Worm (Caenorhabditis elegans) whole organism, L2 larva: ENCODE data around the gene srv-28.

Experiments
- C34F6.9 ChIP-seq: fragments of 150-350 bp; optimal IDR thresholded peaks from 2 replicates; lab custom pipeline; 2014; ENCODE audit warnings: missing biosample characterization, missing genetic modification characterization
- F13H6.1 ChIP-seq: sonication (generic microtip); optimal IDR thresholded peaks from 2 replicates; lab custom pipeline; 2016; ENCODE audit warnings: missing genetic modification characterization, missing compliant biosample characterization
- R02D3.7 ChIP-seq: fragments of 150-350 bp; optimal IDR thresholded peaks from 2 replicates; lab custom pipeline; 2014; ENCODE audit warnings: missing biosample characterization, missing genetic modification characterization
- Y55F3AM.14 ChIP-seq: fragments of 200-800 bp; sonication (Bioruptor generic); optimal IDR thresholded peaks from 2 replicates; lab custom pipeline; 2018; ENCODE audit warnings: mild to moderate bottlenecking, missing genetic modification characterization, missing compliant biosample characterization
- alr-1 ChIP-seq: fragments of 150-350 bp; optimal IDR thresholded peaks from 2 replicates; lab custom pipeline; 2014; ENCODE audit warnings: missing biosample characterization, missing genetic modification characterization
- aly-2 ChIP-seq: fragments of 150-350 bp; optimal IDR thresholded peaks from 2 replicates; lab custom pipeline; 2014; ENCODE audit warnings: missing biosample characterization, missing genetic modification characterization
- ama-1 ChIP-seq: fragments of 150-350 bp; optimal IDR thresholded peaks from 2 replicates; lab custom pipeline; 2018; ENCODE audit warnings: inconsistent platforms
- blmp-1 ChIP-seq: sonication (generic microtip); optimal IDR thresholded peaks from 2 replicates; lab custom pipeline; 2017; ENCODE audit warnings: missing genetic modification characterization, mild to moderate bottlenecking, missing compliant biosample characterization, antibody characterized with exemption, moderate library complexity; ENCODE audit not compliant: insufficient read depth
- ceh-82 ChIP-seq: fragments of 150-350 bp; optimal IDR thresholded peaks from 2 replicates; lab custom pipeline; 2014; ENCODE audit warnings: missing biosample characterization, missing genetic modification characterization
- crh-2 ChIP-seq: sonication (generic microtip); optimal IDR thresholded peaks from 2 replicates; lab custom pipeline; 2017; ENCODE audit warnings: missing biosample characterization, missing genetic modification characterization
- dmd-4 ChIP-seq: sonication (generic microtip); optimal IDR thresholded peaks from 2 replicates; lab custom pipeline; 2017; ENCODE audit warnings: missing biosample characterization, missing genetic modification characterization
- egl-27 ChIP-seq: sonication (generic microtip); optimal IDR thresholded peaks from 3 replicates; lab custom pipeline; 2017; ENCODE audit warnings: missing biosample characterization, missing genetic modification reagents, missing genetic modification characterization
- elt-3 ChIP-seq: sonication (generic microtip); optimal IDR thresholded peaks from 2 replicates; lab custom pipeline; 2017; ENCODE audit warnings: missing biosample characterization, missing genetic modification characterization
- lin-11 ChIP-seq: fragments of 150-350 bp; sonication (generic microtip); optimal IDR thresholded peaks from 2 replicates; lab custom pipeline; 2014; ENCODE audit warnings: missing biosample characterization, missing genetic modification characterization, inconsistent platforms, mixed read lengths
- lin-39 ChIP-seq: fragments of 150-350 bp; optimal IDR thresholded peaks from 2 replicates; lab custom pipeline; 2014; ENCODE audit warnings: missing biosample characterization, missing genetic modification reagents, missing genetic modification characterization
- lsy-2 ChIP-seq, 2 experiments: fragments of 150-350 bp in 1 of 2; sonication (generic microtip) in 1 of 2; optimal IDR thresholded peaks; 2 replicates each; lab custom pipeline; 2014 to 2017; ENCODE audit warnings: missing biosample characterization in 2 of 2, missing genetic modification characterization in 2 of 2
- mab-5 ChIP-seq: fragments of 150-350 bp; optimal IDR thresholded peaks from 2 replicates; lab custom pipeline; 2014; ENCODE audit warnings: missing biosample characterization, missing genetic modification characterization
- mbf-1 ChIP-seq: sonication (generic microtip); optimal IDR thresholded peaks from 2 replicates; lab custom pipeline; 2017; ENCODE audit warnings: missing biosample characterization, missing genetic modification characterization
- mdl-1 ChIP-seq, 2 experiments: fragments of 150-350 bp in 1 of 2; sonication (generic microtip) in 1 of 2; optimal IDR thresholded peaks; 2 replicates each; lab custom pipeline; 2017; ENCODE audit warnings: missing biosample characterization in 2 of 2, missing genetic modification characterization in 2 of 2
- nhr-10 ChIP-seq: sonication (generic microtip); optimal IDR thresholded peaks from 2 replicates; lab custom pipeline; 2017; ENCODE audit warnings: missing biosample characterization, missing genetic modification characterization
- nhr-11 ChIP-seq: fragments of 150-350 bp; optimal IDR thresholded peaks from 2 replicates; lab custom pipeline; 2014; ENCODE audit warnings: missing biosample characterization, missing genetic modification characterization
- nhr-129 ChIP-seq: fragments of 150-350 bp; optimal IDR thresholded peaks from 2 replicates; lab custom pipeline; 2014; ENCODE audit warnings: missing biosample characterization, missing genetic modification characterization
- nhr-21 ChIP-seq: fragments of 150-350 bp; optimal IDR thresholded peaks from 2 replicates; lab custom pipeline; 2014; ENCODE audit warnings: missing biosample characterization, missing genetic modification characterization
- nhr-23 ChIP-seq: fragments of 150-350 bp; optimal IDR thresholded peaks from 2 replicates; lab custom pipeline; 2014; ENCODE audit warnings: missing biosample characterization, missing genetic modification reagents, missing genetic modification characterization
- nhr-237 ChIP-seq: fragments of 150-350 bp; optimal IDR thresholded peaks from 2 replicates; lab custom pipeline; 2014; ENCODE audit warnings: missing biosample characterization, missing genetic modification characterization
- nhr-25 ChIP-seq: fragments of 150-350 bp; sonication (generic microtip); optimal IDR thresholded peaks from 3 replicates; lab custom pipeline; 2014; ENCODE audit warnings: missing biosample characterization, missing genetic modification characterization
- peb-1 ChIP-seq: fragments of 150-350 bp; optimal IDR thresholded peaks from 2 replicates; lab custom pipeline; 2014; ENCODE audit warnings: missing biosample characterization, missing genetic modification characterization
- sem-4 ChIP-seq: fragments of 150-350 bp; optimal IDR thresholded peaks from 2 replicates; lab custom pipeline; 2014; ENCODE audit warnings: missing biosample characterization, missing genetic modification reagents, missing genetic modification characterization
- skn-1 ChIP-seq: sonication (generic microtip); optimal IDR thresholded peaks from 2 replicates; lab custom pipeline; 2017; ENCODE audit warnings: missing biosample characterization, missing genetic modification characterization
- sma-3 ChIP-seq: sonication (generic microtip); optimal IDR thresholded peaks from 2 replicates; lab custom pipeline; 2016; ENCODE audit warnings: missing genetic modification reagents, missing genetic modification characterization, missing compliant biosample characterization
- sma-9 ChIP-seq, 2 experiments: fragments of 150-350 bp in 1 of 2; sonication (generic microtip) in 1 of 2; optimal IDR thresholded peaks; 2 replicates each; lab custom pipeline; 2014 to 2016; ENCODE audit warnings: missing genetic modification characterization in 2 of 2, mild to moderate bottlenecking in 1 of 2, missing biosample characterization in 1 of 2, missing compliant biosample characterization in 1 of 2, missing genetic modification reagents in 1 of 2, moderate library complexity in 1 of 2
- snpc-4 ChIP-seq: fragments of 150-350 bp; optimal IDR thresholded peaks from 2 replicates; lab custom pipeline; 2014; ENCODE audit warnings: missing biosample characterization, missing genetic modification characterization
- unc-55 ChIP-seq: fragments of 150-350 bp; sonication (generic microtip); optimal IDR thresholded peaks from 3 replicates; lab custom pipeline; 2014; ENCODE audit warnings: missing biosample characterization, missing genetic modification reagents, missing genetic modification characterization
- unc-62 ChIP-seq: fragments of 150-350 bp; optimal IDR thresholded peaks from 2 replicates; lab custom pipeline; 2014; ENCODE audit warnings: missing biosample characterization, missing genetic modification reagents, missing genetic modification characterization
- zag-1 ChIP-seq: fragments of 150-350 bp; optimal IDR thresholded peaks from 2 replicates; lab custom pipeline; 2014; ENCODE audit warnings: missing biosample characterization, missing genetic modification characterization
- ztf-1 ChIP-seq: fragments of 200-800 bp; sonication (Bioruptor generic); conservative IDR thresholded peaks from 2 replicates; pipeline ENCODE4 v1.3.6; 2022; ENCODE audit warnings: missing genetic modification characterization, missing compliant biosample characterization
- ztf-11 ChIP-seq: sonication (generic microtip); optimal IDR thresholded peaks from 2 replicates; lab custom pipeline; 2017; ENCODE audit warnings: missing biosample characterization, missing genetic modification characterization

Gene srv-28

ce11 chrIV:6263244-6263643 lies at the start of gene srv-28:
srv-28 (minus strand) TSS chrIV:6263344.
- TF ChIP-seq lin-11 (tag; lab: Kevin White, UChicago) (no peak), nhr-237 (tag; lab: Kevin White, UChicago) (no peak), sma-9 (GFP tag; optimal IDR thresholded peaks at IDR 0.05; lab: Kevin White, UChicago) (no peak), sma-9 (tag; optimal IDR thresholded peaks at IDR 0.05; lab: Kevin White, UChicago) (no peak), C34F6.9 (tag; lab: Kevin White, UChicago) (no peak), dmd-4 (tag; lab: Kevin White, UChicago) (no peak), lsy-2 (tag; optimal IDR thresholded peaks at IDR 0.05; lab: Kevin White, UChicago) (no peak), alr-1 (tag; lab: Kevin White, UChicago) (no peak)

DNA sequence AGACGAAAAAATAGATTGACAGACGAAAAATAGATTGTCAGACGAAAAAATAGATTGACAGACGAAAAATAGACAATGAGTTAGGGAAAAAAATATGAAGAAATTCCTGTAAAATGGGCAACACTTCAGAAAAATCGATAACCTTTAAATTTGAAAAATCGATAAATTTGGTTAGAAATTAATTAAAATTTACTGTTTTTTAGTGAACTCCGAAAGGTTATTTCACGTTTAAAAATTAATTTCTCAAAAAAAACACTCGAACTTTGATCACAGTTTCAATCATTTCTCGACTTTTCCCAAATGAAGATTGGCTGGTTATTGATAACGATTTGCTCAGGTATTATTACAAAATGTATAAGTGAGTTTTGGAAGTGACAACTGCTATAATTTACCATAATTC lies 44.3 kb upstream of the srv-28 start, which contains the start of gene csp-2:
csp-2 (plus strand) TSS at position 301 of the 400 bp plus-strand sequence.
- TF ChIP-seq nhr-23 (tag; lab: Kevin White, UChicago) (no peak), nhr-25 (tag; lab: Kevin White, UChicago) (no peak), R02D3.7 (tag; lab: Kevin White, UChicago) (no peak), nhr-237 (tag; lab: Kevin White, UChicago) (no peak), sma-9 (GFP tag; optimal IDR thresholded peaks at IDR 0.05; lab: Kevin White, UChicago) (no peak), sma-9 (tag; optimal IDR thresholded peaks at IDR 0.05; lab: Kevin White, UChicago) (no peak), lin-39 (tag; lab: Kevin White, UChicago) (no peak), mdl-1 (tag; optimal IDR thresholded peaks at IDR 0.05; lab: Kevin White, UChicago) (no peak), sma-3 (GFP tag; lab: Kevin White, UChicago) (no peak), ama-1 (no peak), lin-11 (tag; lab: Kevin White, UChicago) (no peak), unc-62 (GFP tag; lab: Kevin White, UChicago) (no peak), aly-2 (no peak), alr-1 (tag; lab: Kevin White, UChicago) (no peak)
- TF ChIP-seq, all 48 proteins: peak for 0

- TF ChIP-seq nhr-129 (tag; lab: Kevin White, UChicago): no peak
- TF ChIP-seq, all 48 proteins: peak for 0
Measured at ce11 chrIV:6303642-6304041, 40.5 kb upstream of the srv-28 start, which contains the start of gene srv-25. srv-25 (minus strand) TSS chrIV:6303742.

ce11 chrIV:6301764-6302163 lies 38.6 kb upstream of the srv-28 start, which contains the start of gene srv-26:
srv-26 (minus strand) TSS chrIV:6301864.
- TF ChIP-seq elt-3 (tag; lab: Kevin White, UChicago): no peak
- no peak for TF ChIP-seq sma-9 (GFP tag; optimal IDR thresholded peaks at IDR 0.05; lab: Kevin White, UChicago)
- no peak for TF ChIP-seq sma-9 (tag; optimal IDR thresholded peaks at IDR 0.05; lab: Kevin White, UChicago)
- no peak for TF ChIP-seq egl-27 (tag; lab: Kevin White, UChicago)
- no peak for TF ChIP-seq blmp-1 (tag; lab: Kevin White, UChicago)
- no peak for TF ChIP-seq sma-3 (GFP tag; lab: Kevin White, UChicago)
- no peak for TF ChIP-seq nhr-11
- TF ChIP-seq crh-2: no peak
- TF ChIP-seq ztf-11 (tag; lab: Kevin White, UChicago): no peak
- TF ChIP-seq ceh-82 (tag; lab: Kevin White, UChicago): no peak
- TF ChIP-seq sem-4: no peak
- no peak for TF ChIP-seq alr-1 (tag; lab: Kevin White, UChicago)
- no peak for TF ChIP-seq F13H6.1 (tag; lab: Kevin White, UChicago)

- TF ChIP-seq alr-1 (tag; lab: Kevin White, UChicago) (no peak), ztf-1 (GFP tag; lab: Robert Waterston, UW) (no peak), ztf-11 (tag; lab: Kevin White, UChicago) (no peak), mbf-1 (tag; lab: Kevin White, UChicago) (no peak), sem-4 (no peak), unc-55 (no peak)
Measured at ce11 chrIV:6299523-6299922, 36.4 kb upstream of the srv-28 start.

DNA sequence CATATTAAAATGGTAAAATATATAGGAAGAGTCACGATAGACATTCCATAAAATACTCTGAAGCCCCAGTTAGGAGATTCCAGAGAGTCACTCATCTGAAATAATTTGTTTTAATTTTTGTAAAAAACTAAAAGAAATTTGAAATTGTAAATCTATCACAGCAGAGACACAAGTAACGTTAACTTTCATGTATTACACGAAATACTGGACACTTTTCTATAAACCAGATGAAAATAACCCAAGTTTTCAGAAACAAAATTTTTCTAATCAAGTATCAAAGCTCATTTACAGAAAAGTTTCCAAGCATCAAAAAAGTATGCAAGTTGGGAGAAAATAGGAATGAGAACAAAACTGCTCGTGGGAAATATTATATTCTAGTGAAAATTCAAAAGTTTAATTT lies 35.1 kb upstream of the srv-28 start, which contains the start of gene srv-27:
srv-27 (minus strand) TSS at position 101 of the 400 bp plus-strand sequence.
- TF ChIP-seq sem-4: no peak
- no peak for TF ChIP-seq skn-1 (tag; lab: Kevin White, UChicago)
- TF ChIP-seq Y55F3AM.14 (GFP tag; lab: Kevin White, UChicago): no peak
- no peak for TF ChIP-seq aly-2
- TF ChIP-seq blmp-1 (tag; lab: Kevin White, UChicago): no peak
- no peak for TF ChIP-seq snpc-4 (tag; lab: Kevin White, UChicago)
- TF ChIP-seq nhr-10 (tag; lab: Kevin White, UChicago): no peak
- no peak for TF ChIP-seq lsy-2 (tag; optimal IDR thresholded peaks at IDR 0.05; lab: Kevin White, UChicago)
- no peak for TF ChIP-seq zag-1 (tag; lab: Kevin White, UChicago)
- no peak for TF ChIP-seq mab-5 (tag; lab: Kevin White, UChicago)
- no peak for TF ChIP-seq nhr-237 (tag; lab: Kevin White, UChicago)
- TF ChIP-seq nhr-21: no peak
- TF ChIP-seq nhr-11: no peak
- TF ChIP-seq peb-1 (tag; lab: Kevin White, UChicago): no peak
- no peak for TF ChIP-seq F13H6.1 (tag; lab: Kevin White, UChicago)
- TF ChIP-seq ztf-1 (GFP tag; lab: Robert Waterston, UW): no peak
- no peak for TF ChIP-seq lin-39 (tag; lab: Kevin White, UChicago)
- TF ChIP-seq nhr-129 (tag; lab: Kevin White, UChicago): no peak
